Fruit fly (Drosophila melanogaster) whole organism, embryonic: ENCODE results near the gene Shawn.

Source experiments
- Ada2b ChIP-seq: fragments of 200-800 bp; sonication (Bioruptor generic); IDR thresholded peaks from 2 replicates; pipeline ENCODE4 v1.3.6; 2022; ENCODE audit warnings: missing biosample characterization, missing genetic modification characterization
- C15 ChIP-seq: fragments of 200-800 bp; sonication (Bioruptor generic); IDR thresholded peaks from 3 replicates; pipeline ENCODE4 v1.3.6; 2022; ENCODE audit warnings: missing biosample characterization, missing genetic modification characterization
- CG10431 ChIP-seq: fragments of 200-800 bp; sonication (Bioruptor generic); optimal IDR thresholded peaks from 3 replicates; lab custom pipeline; 2018; ENCODE audit warnings: missing biosample characterization, mild to moderate bottlenecking, missing genetic modification characterization
- CG11723 ChIP-seq: fragments of 200-800 bp; sonication (Bioruptor generic); optimal IDR thresholded peaks from 2 replicates; lab custom pipeline; 2017; ENCODE audit warnings: missing biosample characterization, mild to moderate bottlenecking, missing genetic modification characterization
- CG12219 ChIP-seq: fragments of 200-800 bp; sonication (Bioruptor generic); optimal IDR thresholded peaks from 3 replicates; lab custom pipeline; 2018; ENCODE audit warnings: missing biosample characterization, mild to moderate bottlenecking, missing genetic modification characterization
- CG15073 ChIP-seq: fragments of 200-800 bp; sonication (Bioruptor generic); optimal IDR thresholded peaks from 2 replicates; lab custom pipeline; 2016; ENCODE audit warnings: missing biosample characterization, missing genetic modification characterization
- CG17385 ChIP-seq: fragments of 200-800 bp; sonication (Bioruptor generic); optimal IDR thresholded peaks from 3 replicates; lab custom pipeline; 2018; ENCODE audit warnings: missing biosample characterization, mild to moderate bottlenecking, missing genetic modification characterization
- CG17568 ChIP-seq: fragments of 200-800 bp; sonication (Bioruptor generic); optimal IDR thresholded peaks from 2 replicates; lab custom pipeline; 2018; ENCODE audit warnings: missing biosample characterization, mild to moderate bottlenecking, missing genetic modification characterization, moderate library complexity
- CG18599 ChIP-seq: fragments of 200-800 bp; sonication (Bioruptor generic); optimal IDR thresholded peaks from 3 replicates; lab custom pipeline; 2017; ENCODE audit warnings: missing biosample characterization, missing genetic modification characterization, mild to moderate bottlenecking, moderate library complexity, missing genetic modification reagents
- CG2129 ChIP-seq: fragments of 200-800 bp; sonication (Bioruptor generic); IDR thresholded peaks from 2 replicates; pipeline ENCODE4 v1.3.6; 2022; ENCODE audit warnings: missing biosample characterization, missing genetic modification characterization; ENCODE audit not compliant: partially characterized antibody
- CG2889 ChIP-seq: fragments of 200-800 bp; sonication (Bioruptor generic); IDR thresholded peaks from 3 replicates; pipeline ENCODE4 v1.3.6; 2022; ENCODE audit warnings: missing biosample characterization, missing genetic modification characterization
- CG30403 ChIP-seq: fragments of 200-800 bp; sonication (Bioruptor generic); optimal IDR thresholded peaks from 3 replicates; lab custom pipeline; 2016; ENCODE audit warnings: missing biosample characterization, missing genetic modification characterization
- CG31224 ChIP-seq: fragments of 200-800 bp; sonication (Bioruptor generic); IDR thresholded peaks from 2 replicates; pipeline ENCODE4 v1.3.6; 2022; ENCODE audit warnings: missing biosample characterization, missing genetic modification characterization
- CG3281 ChIP-seq: fragments of 200-800 bp; sonication (Bioruptor generic); optimal IDR thresholded peaks from 3 replicates; lab custom pipeline; 2017; ENCODE audit warnings: missing biosample characterization, mild to moderate bottlenecking, missing genetic modification characterization
- CG4360 ChIP-seq: fragments of 200-800 bp; sonication (Bioruptor generic); IDR thresholded peaks from 2 replicates; pipeline ENCODE4 v1.3.6; 2022; ENCODE audit warnings: missing biosample characterization, missing genetic modification characterization
- CG4424 ChIP-seq: fragments of 200-800 bp; sonication (Bioruptor generic); optimal IDR thresholded peaks from 3 replicates; lab custom pipeline; 2016; ENCODE audit warnings: missing biosample characterization, missing genetic modification characterization
- CG4707 ChIP-seq: fragments of 200-800 bp; sonication (Bioruptor generic); optimal IDR thresholded peaks from 2 replicates; lab custom pipeline; 2018; ENCODE audit warnings: missing biosample characterization, mild to moderate bottlenecking, missing genetic modification characterization, moderate library complexity
- CG5180 ChIP-seq: fragments of 200-800 bp; sonication (Bioruptor generic); optimal IDR thresholded peaks from 3 replicates; lab custom pipeline; 2017; ENCODE audit warnings: missing biosample characterization, missing genetic modification characterization, mild to moderate bottlenecking, moderate library complexity, missing genetic modification reagents
- CG6689 ChIP-seq: fragments of 200-800 bp; sonication (Bioruptor generic); IDR thresholded peaks from 2 replicates; pipeline ENCODE4 v1.3.6; 2022; ENCODE audit warnings: missing biosample characterization, missing genetic modification characterization
- CG7745 ChIP-seq: fragments of 200-800 bp; sonication (Bioruptor generic); optimal IDR thresholded peaks from 2 replicates; lab custom pipeline; 2018; ENCODE audit warnings: missing biosample characterization, mild to moderate bottlenecking, missing genetic modification characterization, moderate library complexity
- CG8388 ChIP-seq: fragments of 200-800 bp; sonication (Bioruptor generic); optimal IDR thresholded peaks from 2 replicates; lab custom pipeline; 2019; ENCODE audit warnings: missing biosample characterization, mild to moderate bottlenecking, missing genetic modification characterization, moderate library complexity
- CG8478 ChIP-seq: fragments of >200 bp; optimal IDR thresholded peaks from 2 replicates; lab custom pipeline; 2018
- CG9215 ChIP-seq: fragments of 200-800 bp; sonication (Bioruptor generic); IDR thresholded peaks from 2 replicates; pipeline ENCODE4 v1.3.6; 2022; ENCODE audit warnings: missing biosample characterization, missing genetic modification characterization
- CG9817 ChIP-seq: fragments of 200-800 bp; sonication (Bioruptor generic); optimal IDR thresholded peaks from 2 replicates; lab custom pipeline; 2018; ENCODE audit warnings: missing biosample characterization, mild to moderate bottlenecking, missing genetic modification characterization, moderate library complexity
- CkIIα-i1 ChIP-seq: fragments of 200-800 bp; sonication (Bioruptor generic); IDR thresholded peaks from 2 replicates; pipeline ENCODE4 v1.3.6; 2022; ENCODE audit warnings: missing biosample characterization, missing genetic modification characterization
- D19A ChIP-seq: fragments of 200-800 bp; optimal IDR thresholded peaks from 3 replicates; lab custom pipeline; 2019; ENCODE audit warnings: missing biosample characterization, mild to moderate bottlenecking, missing genetic modification characterization, moderate library complexity
- Drgx ChIP-seq: fragments of 200-800 bp; sonication (Bioruptor generic); IDR thresholded peaks from 2 replicates; pipeline ENCODE4 v1.3.6; 2022; ENCODE audit warnings: missing biosample characterization, missing genetic modification characterization
- HmgZ ChIP-seq: fragments of 200-800 bp; sonication (Bioruptor generic); optimal IDR thresholded peaks from 2 replicates; lab custom pipeline; 2018; ENCODE audit warnings: missing biosample characterization, mild to moderate bottlenecking, missing genetic modification characterization
- Hr78 ChIP-seq, 2 experiments: fragments of 200-800 bp in 1 of 2; fragments of >200 bp in 1 of 2; sonication (Bioruptor generic) in 1 of 2; optimal IDR thresholded peaks; 2 replicates each; lab custom pipeline; 2017 to 2019; ENCODE audit warnings: missing biosample characterization in 2 of 2, missing genetic modification characterization in 2 of 2, mild to moderate bottlenecking in 1 of 2, moderate library complexity in 1 of 2
- MTF-1 ChIP-seq: fragments of 200-800 bp; sonication (Bioruptor generic); optimal IDR thresholded peaks from 2 replicates; lab custom pipeline; 2018; ENCODE audit warnings: missing biosample characterization, mild to moderate bottlenecking, missing genetic modification characterization, borderline replicate concordance
- Meics ChIP-seq: fragments of 200-800 bp; sonication (Bioruptor generic); optimal IDR thresholded peaks from 2 replicates; lab custom pipeline; 2017; ENCODE audit warnings: missing biosample characterization, mild to moderate bottlenecking, missing genetic modification characterization
- Myb ChIP-seq: fragments of 200-800 bp; sonication (Bioruptor generic); optimal IDR thresholded peaks from 2 replicates; lab custom pipeline; 2016; ENCODE audit warnings: missing biosample characterization, missing genetic modification characterization
- Nf-YC ChIP-seq: fragments of 200-800 bp; optimal IDR thresholded peaks from 3 replicates; lab custom pipeline; 2019; ENCODE audit warnings: missing biosample characterization, mild to moderate bottlenecking, missing genetic modification characterization, moderate library complexity
- ara ChIP-seq: fragments of 200-800 bp; sonication (Bioruptor generic); IDR thresholded peaks from 2 replicates; pipeline ENCODE4 v1.3.6; 2022; ENCODE audit warnings: missing biosample characterization, missing genetic modification characterization
- btn ChIP-seq: fragments of 200-800 bp; sonication (Bioruptor generic); optimal IDR thresholded peaks from 2 replicates; lab custom pipeline; 2016; ENCODE audit warnings: missing biosample characterization, missing genetic modification characterization
- da ChIP-seq: fragments of 200-800 bp; sonication (Bioruptor generic); optimal IDR thresholded peaks from 2 replicates; lab custom pipeline; 2016; ENCODE audit warnings: missing biosample characterization, missing genetic modification characterization
- dan ChIP-seq: fragments of 200-800 bp; sonication (Bioruptor generic); IDR thresholded peaks from 2 replicates; pipeline ENCODE4 v1.3.6; 2022; ENCODE audit warnings: missing biosample characterization, missing genetic modification characterization
- ems ChIP-seq: fragments of 200-800 bp; sonication (Bioruptor generic); optimal IDR thresholded peaks from 3 replicates; lab custom pipeline; 2016; ENCODE audit warnings: missing biosample characterization, missing genetic modification characterization
- en ChIP-seq: fragments of 200-800 bp; sonication (Bioruptor generic); optimal IDR thresholded peaks from 2 replicates; lab custom pipeline; 2016; ENCODE audit warnings: missing biosample characterization, missing genetic modification characterization
- eve ChIP-seq, 2 experiments: fragments of >200 bp; optimal IDR thresholded peaks; 2 replicates each; lab custom pipeline; 2017; ENCODE audit warnings: missing biosample characterization in 2 of 2, missing genetic modification characterization in 2 of 2
- eyg ChIP-seq: fragments of 200-800 bp; sonication (Bioruptor generic); optimal IDR thresholded peaks from 3 replicates; lab custom pipeline; 2016; ENCODE audit warnings: missing biosample characterization, missing genetic modification characterization
- jing ChIP-seq: fragments of 200-800 bp; sonication (Bioruptor generic); optimal IDR thresholded peaks from 2 replicates; lab custom pipeline; 2018; ENCODE audit warnings: missing biosample characterization, mild to moderate bottlenecking, missing genetic modification characterization
- ken ChIP-seq: fragments of 200-800 bp; sonication (Bioruptor generic); IDR thresholded peaks from 3 replicates; pipeline ENCODE4 v1.3.6; 2022; ENCODE audit warnings: missing biosample characterization, missing genetic modification characterization
- mam ChIP-seq: fragments of 200-800 bp; sonication (Bioruptor generic); optimal IDR thresholded peaks from 3 replicates; lab custom pipeline; 2016; ENCODE audit warnings: missing biosample characterization, missing genetic modification characterization
- pnt ChIP-seq: fragments of 200-800 bp; sonication (Bioruptor generic); optimal IDR thresholded peaks from 3 replicates; lab custom pipeline; 2016; ENCODE audit warnings: missing biosample characterization, missing genetic modification characterization
- ro ChIP-seq: fragments of 200-800 bp; sonication (Bioruptor generic); IDR thresholded peaks from 2 replicates; pipeline ENCODE4 v1.3.6; 2022; ENCODE audit warnings: missing biosample characterization, missing genetic modification characterization
- sna ChIP-seq: fragments of 200-800 bp; sonication (Bioruptor generic); IDR thresholded peaks from 2 replicates; pipeline ENCODE4 v1.3.6; 2022; ENCODE audit warnings: missing biosample characterization, missing genetic modification characterization; ENCODE audit not compliant: partially characterized antibody
- tgo ChIP-seq: fragments of 200-800 bp; sonication (Bioruptor generic); IDR thresholded peaks from 3 replicates; pipeline ENCODE4 v1.3.6; 2022; ENCODE audit warnings: missing biosample characterization, missing genetic modification characterization
- unc-4 ChIP-seq: fragments of 200-800 bp; sonication (Bioruptor generic); IDR thresholded peaks from 2 replicates; pipeline ENCODE4 v1.3.6; 2022; ENCODE audit warnings: missing biosample characterization, missing genetic modification characterization; ENCODE audit not compliant: partially characterized antibody
- vfl ChIP-seq: fragments of 200-800 bp; sonication (Bioruptor generic); optimal IDR thresholded peaks from 2 replicates; lab custom pipeline; 2016; ENCODE audit warnings: missing biosample characterization, missing genetic modification characterization
- wek ChIP-seq: fragments of 200-800 bp; sonication (Bioruptor generic); optimal IDR thresholded peaks from 3 replicates; lab custom pipeline; 2018; ENCODE audit warnings: missing biosample characterization, mild to moderate bottlenecking, missing genetic modification characterization, moderate library complexity

Gene Shawn

DNA sequence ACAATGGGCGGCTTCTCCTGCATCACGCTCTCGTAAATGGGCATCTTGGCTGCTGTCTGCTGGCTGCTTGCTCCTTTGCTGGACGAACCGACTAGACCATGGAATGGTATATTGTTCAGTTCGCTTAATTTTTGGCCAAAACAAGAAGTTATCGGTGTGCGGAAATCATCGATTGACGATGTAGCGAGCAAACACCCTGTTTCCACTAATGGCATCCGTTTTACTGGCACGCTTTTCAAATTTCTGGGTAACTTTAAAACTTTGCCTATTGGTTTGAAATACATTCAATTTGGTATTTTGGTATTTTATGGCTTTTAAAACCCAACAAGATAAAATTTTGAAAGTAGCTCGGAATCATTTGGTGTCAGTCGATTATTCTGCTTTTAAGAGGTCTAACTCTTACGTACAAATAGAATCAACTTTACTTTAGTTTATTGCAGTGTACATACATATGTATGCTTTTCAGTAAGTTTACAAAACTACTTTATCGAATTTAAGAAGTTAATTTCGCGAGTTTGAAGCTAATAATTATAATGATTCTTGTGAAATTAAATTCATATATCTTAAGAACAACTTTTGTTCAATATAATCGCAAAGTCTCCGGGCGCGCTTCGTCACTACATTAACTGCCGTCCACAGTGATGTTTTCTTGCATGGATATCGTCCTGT is 34.7 kb downstream of the Shawn start, which contains the start of gene Arp10 (continued):
- TF ChIP-seq Drgx (GFP tag; lab: Robert Waterston, UW) (no peak), CG5180 (GFP tag; lab: Kevin White, UChicago) (no peak), CG7745 (peak; percentile 98), CG9817 (tag; lab: Kevin White, UChicago) (no peak), D19A (tag; lab: Kevin White, UChicago) (no peak), Hr78 (GFP tag; optimal IDR thresholded peaks at IDR 0.05; lab: Kevin White, UChicago) (no peak), vfl (GFP tag; lab: Kevin White, UChicago) (no peak), MTF-1 (GFP tag; lab: Kevin White, UChicago) (no peak), CG31224 (GFP tag; lab: Robert Waterston, UW) (no peak), CG8478 (lab: Kevin White, UChicago) (no peak), Nf-YC (tag; lab: Kevin White, UChicago) (no peak), da (GFP tag; lab: Kevin White, UChicago) (no peak), CG4424 (GFP tag; lab: Kevin White, UChicago) (peak; percentile 1), CG12219 (GFP tag; lab: Kevin White, UChicago) (no peak), Myb (GFP tag; lab: Kevin White, UChicago) (peak; percentile 37), dan (GFP tag; lab: Robert Waterston, UW) (no peak), CG4707 (no peak), CG17385 (GFP tag; lab: Kevin White, UChicago) (no peak), C15 (GFP tag; lab: Robert Waterston, UW) (no peak), eve (GFP tag; optimal IDR thresholded peaks at IDR 0.05; lab: Kevin White, UChicago) (no peak), HmgZ (tag; lab: Kevin White, UChicago) (peak; percentile 50), ro (GFP tag; lab: Robert Waterston, UW) (no peak), sna (GFP tag; lab: Robert Waterston, UW) (no peak), Meics (GFP tag; lab: Kevin White, UChicago) (peak; percentile 82), ken (GFP tag; lab: Robert Waterston, UW) (no peak), CG11723 (GFP tag; lab: Kevin White, UChicago) (no peak), CkIIα-i1 (GFP tag; lab: Robert Waterston, UW) (no peak), CG15073 (GFP tag; lab: Kevin White, UChicago) (no peak), CG6689 (GFP tag; lab: Robert Waterston, UW) (no peak; the same call in 1 of the 2 replicates), Ada2b (GFP tag; lab: Robert Waterston, UW) (no peak), ara (no peak), jing (GFP tag; lab: Kevin White, UChicago) (no peak), CG17568 (GFP tag; lab: Kevin White, UChicago) (no peak), CG2129 (GFP tag; lab: Robert Waterston, UW) (no peak), CG4360 (GFP tag; lab: Robert Waterston, UW) (no peak), CG8388 (GFP tag; lab: Kevin White, UChicago) (no peak), pnt (no peak), wek (GFP tag; lab: Kevin White, UChicago) (no peak), CG30403 (peak; percentile 23), CG9215 (GFP tag; lab: Robert Waterston, UW) (no peak), CG10431 (GFP tag; lab: Kevin White, UChicago) (no peak), mam (peak; percentile 7), unc-4 (GFP tag; lab: Robert Waterston, UW) (no peak), CG2889 (GFP tag; lab: Robert Waterston, UW) (no peak), eyg (no peak), en (GFP tag; lab: Kevin White, UChicago) (no peak), tgo (GFP tag; lab: Robert Waterston, UW) (no peak), ems (no peak), CG3281 (no peak), btn (GFP tag; lab: Kevin White, UChicago) (no peak), CG18599 (GFP tag; lab: Kevin White, UChicago) (no peak)
